Worm (Caenorhabditis elegans) whole organism, L2 larva: ENCODE data around the gene clec-122.

Experiments used
- C34F6.9 ChIP-seq: fragments of 150-350 bp; optimal IDR thresholded peaks from 2 replicates; lab custom pipeline; 2014; ENCODE audit warnings: missing biosample characterization, missing genetic modification characterization
- F13H6.1 ChIP-seq: sonication (generic microtip); optimal IDR thresholded peaks from 2 replicates; lab custom pipeline; 2016; ENCODE audit warnings: missing genetic modification characterization, missing compliant biosample characterization
- R02D3.7 ChIP-seq: fragments of 150-350 bp; optimal IDR thresholded peaks from 2 replicates; lab custom pipeline; 2014; ENCODE audit warnings: missing biosample characterization, missing genetic modification characterization
- ZK546.5 ChIP-seq: sonication (generic microtip); optimal IDR thresholded peaks from 2 replicates; lab custom pipeline; 2017; ENCODE audit warnings: missing biosample characterization, missing genetic modification characterization
- alr-1 ChIP-seq: fragments of 150-350 bp; optimal IDR thresholded peaks from 2 replicates; lab custom pipeline; 2014; ENCODE audit warnings: missing biosample characterization, missing genetic modification characterization
- ama-1 ChIP-seq: fragments of 150-350 bp; optimal IDR thresholded peaks from 2 replicates; lab custom pipeline; 2018; ENCODE audit warnings: inconsistent platforms
- blmp-1 ChIP-seq: sonication (generic microtip); optimal IDR thresholded peaks from 2 replicates; lab custom pipeline; 2017; ENCODE audit warnings: missing genetic modification characterization, mild to moderate bottlenecking, missing compliant biosample characterization, antibody characterized with exemption, moderate library complexity; ENCODE audit not compliant: insufficient read depth
- ceh-16 ChIP-seq: fragments of 150-350 bp; optimal IDR thresholded peaks from 2 replicates; lab custom pipeline; 2014; ENCODE audit warnings: missing biosample characterization, missing genetic modification characterization
- crh-2 ChIP-seq: sonication (generic microtip); optimal IDR thresholded peaks from 2 replicates; lab custom pipeline; 2017; ENCODE audit warnings: missing biosample characterization, missing genetic modification characterization
- egl-27 ChIP-seq: sonication (generic microtip); optimal IDR thresholded peaks from 3 replicates; lab custom pipeline; 2017; ENCODE audit warnings: missing biosample characterization, missing genetic modification reagents, missing genetic modification characterization
- elt-1 ChIP-seq: fragments of 150-350 bp; optimal IDR thresholded peaks from 2 replicates; lab custom pipeline; 2014; ENCODE audit warnings: missing biosample characterization, missing genetic modification characterization
- elt-3 ChIP-seq: sonication (generic microtip); optimal IDR thresholded peaks from 2 replicates; lab custom pipeline; 2017; ENCODE audit warnings: missing biosample characterization, missing genetic modification characterization
- gmeb-1 ChIP-seq: fragments of 150-350 bp; optimal IDR thresholded peaks from 2 replicates; lab custom pipeline; 2014; ENCODE audit warnings: missing biosample characterization, missing genetic modification characterization
- lin-39 ChIP-seq: fragments of 150-350 bp; optimal IDR thresholded peaks from 2 replicates; lab custom pipeline; 2014; ENCODE audit warnings: missing biosample characterization, missing genetic modification reagents, missing genetic modification characterization
- mab-5 ChIP-seq: fragments of 150-350 bp; optimal IDR thresholded peaks from 2 replicates; lab custom pipeline; 2014; ENCODE audit warnings: missing biosample characterization, missing genetic modification characterization
- mbf-1 ChIP-seq: sonication (generic microtip); optimal IDR thresholded peaks from 2 replicates; lab custom pipeline; 2017; ENCODE audit warnings: missing biosample characterization, missing genetic modification characterization
- mdl-1 ChIP-seq, 2 experiments: fragments of 150-350 bp in 1 of 2; sonication (generic microtip) in 1 of 2; optimal IDR thresholded peaks; 2 replicates each; lab custom pipeline; 2017; ENCODE audit warnings: missing biosample characterization in 2 of 2, missing genetic modification characterization in 2 of 2
- nhr-10 ChIP-seq: sonication (generic microtip); optimal IDR thresholded peaks from 2 replicates; lab custom pipeline; 2017; ENCODE audit warnings: missing biosample characterization, missing genetic modification characterization
- nhr-11 ChIP-seq: fragments of 150-350 bp; optimal IDR thresholded peaks from 2 replicates; lab custom pipeline; 2014; ENCODE audit warnings: missing biosample characterization, missing genetic modification characterization
- nhr-129 ChIP-seq: fragments of 150-350 bp; optimal IDR thresholded peaks from 2 replicates; lab custom pipeline; 2014; ENCODE audit warnings: missing biosample characterization, missing genetic modification characterization
- nhr-21 ChIP-seq: fragments of 150-350 bp; optimal IDR thresholded peaks from 2 replicates; lab custom pipeline; 2014; ENCODE audit warnings: missing biosample characterization, missing genetic modification characterization
- nhr-25 ChIP-seq: fragments of 150-350 bp; sonication (generic microtip); optimal IDR thresholded peaks from 3 replicates; lab custom pipeline; 2014; ENCODE audit warnings: missing biosample characterization, missing genetic modification characterization
- peb-1 ChIP-seq: fragments of 150-350 bp; optimal IDR thresholded peaks from 2 replicates; lab custom pipeline; 2014; ENCODE audit warnings: missing biosample characterization, missing genetic modification characterization
- sem-4 ChIP-seq: fragments of 150-350 bp; optimal IDR thresholded peaks from 2 replicates; lab custom pipeline; 2014; ENCODE audit warnings: missing biosample characterization, missing genetic modification reagents, missing genetic modification characterization
- skn-1 ChIP-seq: sonication (generic microtip); optimal IDR thresholded peaks from 2 replicates; lab custom pipeline; 2017; ENCODE audit warnings: missing biosample characterization, missing genetic modification characterization
- sma-3 ChIP-seq: sonication (generic microtip); optimal IDR thresholded peaks from 2 replicates; lab custom pipeline; 2016; ENCODE audit warnings: missing genetic modification reagents, missing genetic modification characterization, missing compliant biosample characterization
- snpc-4 ChIP-seq: fragments of 150-350 bp; optimal IDR thresholded peaks from 2 replicates; lab custom pipeline; 2014; ENCODE audit warnings: missing biosample characterization, missing genetic modification characterization
- unc-39 ChIP-seq: fragments of 150-350 bp; optimal IDR thresholded peaks from 2 replicates; lab custom pipeline; 2014; ENCODE audit warnings: missing biosample characterization, missing genetic modification characterization
- unc-55 ChIP-seq: fragments of 150-350 bp; sonication (generic microtip); optimal IDR thresholded peaks from 3 replicates; lab custom pipeline; 2014; ENCODE audit warnings: missing biosample characterization, missing genetic modification reagents, missing genetic modification characterization

clec-122 gene

ce11 chrII:3062222-3062621, 43.6 kb upstream of the clec-122 start (continued):
- TF ChIP-seq elt-3 (tag; lab: Kevin White, UChicago) (no peak), nhr-10 (tag; lab: Kevin White, UChicago) (no peak), snpc-4 (no peak), ceh-16 (tag; lab: Kevin White, UChicago) (no peak), lin-39 (tag; lab: Kevin White, UChicago) (no peak), ama-1 (lab: Kevin White, UChicago) (no peak), R02D3.7 (tag; lab: Kevin White, UChicago) (no peak), nhr-21 (tag; lab: Kevin White, UChicago) (no peak), gmeb-1 (peak; percentile 3), mab-5 (tag; lab: Kevin White, UChicago) (no peak)

DNA sequence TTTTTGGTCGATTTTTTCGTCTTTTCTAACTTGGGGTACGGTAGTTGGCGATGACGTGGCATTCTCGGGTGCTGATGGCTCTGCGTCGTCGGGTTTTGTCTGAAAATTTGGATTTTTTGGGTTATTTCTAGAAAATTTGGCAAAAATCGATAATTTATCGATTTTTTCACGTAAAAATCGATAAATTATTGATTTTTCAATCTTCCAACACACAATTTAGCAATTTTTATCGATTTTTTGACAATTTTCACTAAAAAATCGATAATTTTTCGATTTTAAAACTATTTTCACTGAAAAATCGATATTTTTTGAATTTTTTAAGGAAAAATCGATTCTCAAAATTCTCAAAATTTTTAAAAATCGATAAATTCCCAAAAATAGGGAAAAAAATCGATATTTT, 43.0 kb upstream of the clec-122 start:
- TF ChIP-seq lin-39 (tag; lab: Kevin White, UChicago) = no peak
- no peak for TF ChIP-seq sma-3 (GFP tag; lab: Kevin White, UChicago)
- no peak for TF ChIP-seq alr-1
- TF ChIP-seq unc-39 = no peak
- no peak for TF ChIP-seq mdl-1 (tag; optimal IDR thresholded peaks at IDR 0.05; lab: Kevin White, UChicago)
- no peak for TF ChIP-seq F13H6.1 (tag; lab: Kevin White, UChicago)
- TF ChIP-seq sem-4 = no peak
- no peak for TF ChIP-seq skn-1 (tag; lab: Kevin White, UChicago)
- no peak for TF ChIP-seq crh-2
- TF ChIP-seq elt-1 (tag; lab: Kevin White, UChicago) = no peak
- TF ChIP-seq nhr-25 = no peak

DNA sequence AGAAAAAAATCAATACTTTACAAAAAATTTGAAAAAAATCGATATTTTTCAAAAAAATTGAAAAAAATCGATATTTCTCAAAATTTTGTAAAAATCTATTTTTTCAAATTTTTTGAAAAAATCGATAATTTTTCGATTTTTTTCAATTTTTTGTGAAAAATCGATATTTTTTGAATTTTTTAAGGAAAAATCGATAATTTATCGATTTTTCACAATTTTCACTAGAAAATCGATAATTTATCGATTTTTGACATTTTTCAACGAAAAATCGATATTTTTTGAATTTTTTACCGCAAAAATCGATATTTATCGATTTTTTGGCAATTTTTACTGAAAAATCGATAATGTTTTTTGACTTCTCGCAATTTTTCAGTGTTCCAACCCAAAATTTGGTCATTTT, 42.5 kb upstream of the clec-122 start:
- no peak for TF ChIP-seq blmp-1
- TF ChIP-seq egl-27 (tag; lab: Kevin White, UChicago) = no peak
- no peak for TF ChIP-seq skn-1 (tag; lab: Kevin White, UChicago)
- TF ChIP-seq mbf-1 = no peak

- no peak for TF ChIP-seq ZK546.5
Measured at ce11 chrII:3063984-3064383, 41.9 kb upstream of the clec-122 start.

ce11 chrII:3064631-3065030, 41.2 kb upstream of the clec-122 start:
- TF ChIP-seq blmp-1 (no peak), crh-2 (no peak), sma-3 (GFP tag; lab: Kevin White, UChicago) (no peak), mbf-1 (no peak)

DNA sequence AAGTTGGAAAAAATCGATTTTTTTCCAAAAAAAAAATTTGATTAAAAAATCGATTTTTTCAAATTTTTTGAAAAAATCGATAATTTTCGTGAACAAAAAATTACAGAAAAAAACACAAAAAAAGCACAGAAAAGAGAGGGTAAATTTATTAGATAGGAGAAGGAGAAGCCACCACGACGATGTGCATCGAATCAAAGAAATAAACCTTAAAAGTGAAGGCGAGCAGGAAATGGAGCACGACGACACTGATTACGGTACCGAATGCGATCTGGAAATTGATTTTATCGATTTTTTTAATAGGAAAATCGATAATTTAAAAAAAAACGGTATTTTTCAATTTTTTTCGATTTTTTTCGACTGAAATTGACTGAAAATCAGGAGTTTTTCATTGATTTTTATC, 40.8 kb upstream of the clec-122 start:
- TF ChIP-seq C34F6.9 (tag; lab: Kevin White, UChicago) (no peak), unc-39 (no peak), nhr-11 (tag; lab: Kevin White, UChicago) (no peak), nhr-21 (tag; lab: Kevin White, UChicago) (no peak), ceh-16 (tag; lab: Kevin White, UChicago) (no peak)

- TF ChIP-seq alr-1 = no peak
- no peak for TF ChIP-seq sma-3 (GFP tag; lab: Kevin White, UChicago)
- TF ChIP-seq mdl-1 (tag; optimal IDR thresholded peaks at IDR 0.05; lab: Kevin White, UChicago) = no peak
- TF ChIP-seq sem-4 = no peak
- no peak for TF ChIP-seq nhr-129 (tag; lab: Kevin White, UChicago)
- no peak for TF ChIP-seq unc-55 (GFP tag; lab: Kevin White, UChicago)
- TF ChIP-seq egl-27 (tag; lab: Kevin White, UChicago) = no peak
- no peak for TF ChIP-seq elt-1 (tag; lab: Kevin White, UChicago)
- TF ChIP-seq peb-1 (tag; lab: Kevin White, UChicago) = no peak
- TF ChIP-seq nhr-25 = no peak
Measured at ce11 chrII:3066401-3066800, 39.5 kb upstream of the clec-122 start.

DNA sequence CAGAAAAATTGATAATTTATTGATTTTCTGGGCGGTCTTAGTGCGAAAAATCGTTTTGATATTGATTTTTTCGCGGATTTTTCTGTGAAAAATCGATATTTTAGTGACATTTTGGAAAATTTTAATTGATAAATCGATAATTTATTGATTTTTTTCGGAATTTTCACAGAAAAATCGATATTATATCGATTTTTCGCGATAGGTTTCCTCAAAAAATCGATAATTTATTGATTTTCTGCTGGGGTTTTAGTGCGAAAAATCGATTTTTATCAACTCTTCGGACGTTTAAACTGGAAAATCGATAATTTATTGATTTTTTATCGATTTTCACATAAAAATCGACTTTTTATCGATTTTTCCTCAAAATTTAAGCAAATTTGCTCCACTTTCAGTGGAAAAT, 38.4 kb upstream of the clec-122 start:
- TF ChIP-seq nhr-10 (tag; lab: Kevin White, UChicago) = no peak
- TF ChIP-seq elt-1 (tag; lab: Kevin White, UChicago) = no peak
- TF ChIP-seq elt-3 (tag; lab: Kevin White, UChicago) = no peak
